Fruit fly (Drosophila melanogaster) whole organism, prepupa: ENCODE data around the gene Mer.

ENCODE experiments used
- CG15336 ChIP-seq: fragments of 200-800 bp; sonication (Bioruptor generic); IDR thresholded peaks from 2 replicates; pipeline ENCODE4 v1.3.6; 2022; ENCODE audit warnings: missing biosample characterization, missing genetic modification characterization
- CG8119 ChIP-seq: fragments of 200-800 bp; sonication (Bioruptor generic); IDR thresholded peaks from 3 replicates; pipeline ENCODE4 v1.3.6; 2022; ENCODE audit warnings: missing biosample characterization, missing genetic modification characterization
- CG8632 ChIP-seq: fragments of 200-800 bp; sonication (Bioruptor generic); optimal IDR thresholded peaks from 3 replicates; lab custom pipeline; 2016; ENCODE audit warnings: missing biosample characterization, missing genetic modification characterization
- Eip75B ChIP-seq: fragments of 200-800 bp; sonication (Bioruptor generic); optimal IDR thresholded peaks from 3 replicates; lab custom pipeline; 2016; ENCODE audit warnings: missing biosample characterization, missing genetic modification characterization
- Gug ChIP-seq: fragments of 200-800 bp; sonication (Bioruptor generic); IDR thresholded peaks from 2 replicates; pipeline ENCODE4 v1.3.6; 2022; ENCODE audit warnings: missing biosample characterization, missing genetic modification characterization
- dac ChIP-seq: fragments of 200-800 bp; sonication (Bioruptor generic); optimal IDR thresholded peaks from 2 replicates; lab custom pipeline; 2017; ENCODE audit warnings: missing biosample characterization, mild to moderate bottlenecking, missing genetic modification characterization
- ss ChIP-seq, 2 experiments: fragments of 200-800 bp; sonication (Bioruptor generic); optimal IDR thresholded peaks; 2 replicates in 1 of 2; 3 replicates in 1 of 2; lab custom pipeline; 2017 to 2018; ENCODE audit warnings: mild to moderate bottlenecking in 2 of 2, missing biosample characterization in 2 of 2, missing genetic modification characterization in 2 of 2, moderate library complexity in 1 of 2
- svp ChIP-seq: fragments of 200-800 bp; sonication (Bioruptor generic); peaks from one replicate; lab custom pipeline; 2016; ENCODE audit warnings: missing biosample characterization, missing genetic modification characterization

- TF ChIP-seq ss (GFP tag; optimal IDR thresholded peaks at IDR 0.05; lab: Kevin White, UChicago) (no peak), Gug (no peak), CG15336 (GFP tag; lab: Robert Waterston, UW) (no peak), CG8119 (GFP tag; lab: Robert Waterston, UW) (no peak), Eip75B (GFP tag; lab: Kevin White, UChicago) (no peak), svp (GFP tag; lab: Kevin White, UChicago) (no peak), dac (GFP tag; lab: Kevin White, UChicago) (no peak), CG8632 (GFP tag; lab: Kevin White, UChicago) (no peak)
Observed at dm6 chrX:19730844-19731243, 37.5 kb upstream of the Mer start, which contains the start of gene AP-1-2beta.
